Fruit fly (Drosophila melanogaster) whole organism, larva: ENCODE data around the gene RabX5.

Experiments
- noc ChIP-seq: fragments of 200-800 bp; sonication (Bioruptor generic); optimal IDR thresholded peaks from 3 replicates; lab custom pipeline; 2019; ENCODE audit warnings: missing biosample characterization, mild to moderate bottlenecking, missing genetic modification characterization, moderate library complexity

The RabX5 gene

dm6 chr3L:1667423-1667822 is 2.5 kb downstream of the RabX5 start:
- no peak for TF ChIP-seq noc (tag; lab: Kevin White, UChicago)

dm6 chr3L:1665544-1665943 is 4.4 kb downstream of the RabX5 start:
- TF ChIP-seq noc (tag; lab: Kevin White, UChicago): no peak

DNA sequence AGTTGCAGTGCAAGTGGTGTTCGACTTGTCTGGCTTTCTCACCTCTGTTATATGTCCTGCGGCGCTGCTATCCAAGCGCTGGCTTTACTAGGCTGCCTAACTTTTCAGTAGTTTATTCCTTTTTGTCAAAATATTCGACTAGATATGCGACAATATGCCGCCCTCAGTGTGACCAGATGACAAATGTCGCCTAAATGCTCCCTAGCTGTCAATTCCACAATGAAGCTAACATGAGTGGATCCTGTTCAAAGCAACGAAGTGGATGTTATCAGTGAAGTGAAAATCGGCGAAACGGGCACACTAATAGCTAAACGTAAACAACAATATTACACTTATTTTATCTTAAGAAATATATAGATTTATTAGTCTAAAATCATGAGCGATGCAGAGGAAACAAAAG is 5.0 kb downstream of the RabX5 start, which contains the start of the genes Srrm234 and CG7974:
Srrm234 (minus strand) TSS at position 189 of the 400 bp plus-strand sequence.
CG7974 (plus strand) TSS at position 263 of the 400 bp plus-strand sequence.
- TF ChIP-seq noc (tag; lab: Kevin White, UChicago): no peak

DNA sequence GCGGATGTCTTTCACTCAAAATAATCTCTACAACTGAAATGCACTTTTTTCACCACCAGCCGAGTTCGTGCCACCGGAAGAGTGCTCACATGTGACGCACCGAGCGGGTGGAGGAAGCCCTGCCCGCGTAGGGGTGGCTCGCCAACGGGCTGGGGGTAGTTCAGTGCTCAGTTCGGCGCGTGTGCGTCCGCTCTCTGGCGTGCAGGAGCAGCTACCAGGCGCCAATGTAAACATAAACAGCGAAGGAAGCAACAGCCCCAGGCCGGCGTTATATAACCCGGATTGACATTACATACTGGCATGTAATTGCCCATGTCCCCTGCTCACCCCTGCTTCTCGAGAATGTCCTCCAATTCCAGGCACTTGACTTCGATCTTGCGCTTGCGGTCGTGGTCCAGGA is 5.7 kb downstream of the RabX5 start:
- TF ChIP-seq noc (tag; lab: Kevin White, UChicago): no peak

DNA sequence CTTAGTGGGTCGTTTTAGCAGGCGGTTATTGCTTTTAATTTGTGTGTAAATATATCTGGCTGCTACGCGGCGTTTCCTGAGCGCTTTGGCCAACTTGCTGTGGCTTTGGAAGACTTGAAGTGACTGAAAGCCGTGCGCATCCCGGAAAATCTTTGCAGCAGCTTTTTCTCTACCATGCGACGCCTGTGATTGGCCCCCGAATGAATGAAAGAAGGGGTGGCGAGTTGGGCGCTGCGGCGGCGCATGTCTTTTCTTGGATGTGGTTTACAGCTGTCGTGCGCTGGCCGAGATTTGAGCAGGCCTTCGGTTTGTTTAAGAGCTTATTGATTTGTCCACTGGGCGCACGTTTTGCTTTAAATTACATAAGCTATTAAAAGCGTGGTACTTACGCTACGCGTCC is 6.4 kb downstream of the RabX5 start:
- TF ChIP-seq noc (tag; lab: Kevin White, UChicago): no peak

dm6 chr3L:1661738-1662370 is 8.1 kb downstream of the RabX5 start:
- TF ChIP-seq noc (tag; lab: Kevin White, UChicago): no peak

- TF ChIP-seq noc (tag; lab: Kevin White, UChicago): no peak
Measured at dm6 chr3L:1653752-1654151, 16.2 kb downstream of the RabX5 start.

DNA sequence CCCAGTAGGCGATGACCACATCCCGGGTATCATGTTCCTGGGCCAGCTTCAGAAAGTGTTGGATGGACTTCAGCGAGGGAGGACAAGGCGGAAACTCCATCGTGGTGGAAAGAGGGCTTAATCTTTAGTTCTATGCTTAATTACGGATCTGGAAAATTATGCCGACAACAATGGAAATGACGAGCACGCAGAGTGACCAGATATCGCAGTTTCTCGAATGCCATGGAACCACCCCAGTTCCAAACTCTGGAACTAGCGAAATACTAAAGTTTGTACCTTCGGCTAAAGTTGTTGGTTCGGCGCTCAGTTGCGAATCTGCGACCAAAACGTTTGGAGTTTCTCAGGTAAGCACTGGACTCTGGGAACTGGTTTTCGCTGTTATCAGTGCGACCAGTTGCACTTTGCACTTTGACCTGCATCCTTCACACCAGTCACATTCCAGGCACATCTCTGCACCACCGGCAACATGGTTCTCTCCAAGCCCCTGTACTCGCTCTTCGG is 17.2 kb downstream of the RabX5 start, which contains the start of the genes CG7970 and Vta1:
CG7970 (plus strand) TSS at position 51 of the 501 bp plus-strand sequence.
Vta1 (minus strand) TSS at position 201 of the 501 bp plus-strand sequence.
- no peak for TF ChIP-seq noc (tag; lab: Kevin White, UChicago)

dm6 chr3L:1649363-1649762 is 20.5 kb downstream of the RabX5 start:
- TF ChIP-seq noc (tag; lab: Kevin White, UChicago): no peak

DNA sequence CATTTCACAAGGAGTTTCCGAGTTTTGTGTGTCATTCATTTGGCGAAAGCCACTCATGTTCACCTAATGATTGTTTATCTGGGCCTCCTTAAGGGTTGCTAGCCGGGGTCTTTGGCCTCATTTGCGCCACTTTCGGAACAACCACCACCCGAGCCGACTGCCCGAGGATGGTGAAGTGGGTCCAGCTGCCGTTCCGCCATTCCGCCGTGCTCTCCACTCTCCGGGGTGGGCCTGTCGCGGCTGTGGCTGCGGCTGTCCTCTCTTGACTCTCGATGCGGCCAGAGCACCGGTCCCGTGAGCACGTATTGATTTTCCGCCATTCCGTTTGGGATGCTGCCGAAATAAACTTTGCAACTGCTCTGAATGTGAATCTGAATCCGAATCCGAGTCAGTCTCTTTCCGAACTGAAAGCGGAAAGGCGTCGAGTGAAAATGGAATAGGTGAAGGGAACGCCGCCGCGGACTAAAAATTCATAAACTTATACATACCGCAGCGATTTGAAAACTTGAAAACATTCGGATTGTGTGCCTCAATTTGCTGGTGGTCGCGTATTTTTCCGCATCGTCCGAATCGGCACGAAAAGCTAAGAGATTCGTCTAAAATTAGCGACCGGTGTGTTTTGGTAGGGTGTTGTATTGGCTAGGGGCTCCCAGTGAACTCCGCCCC is 21.1 kb downstream of the RabX5 start, which contains the start of gene CG13920:
CG13920 (plus strand) TSS at position 255 of the 666 bp plus-strand sequence.
- TF ChIP-seq noc (tag; lab: Kevin White, UChicago): no peak

dm6 chr3L:1647276-1647919 is 22.5 kb downstream of the RabX5 start, which contains the start of the genes CG17249 and Bro:
Gene CG17249, minus strand, starts transcription at chr3L:1647464.
Gene Bro, plus strand, starts transcription at chr3L:1647869.
- TF ChIP-seq noc (tag; lab: Kevin White, UChicago): no peak

- TF ChIP-seq noc (tag; lab: Kevin White, UChicago): peak; percentile 90
Measured at dm6 chr3L:1644920-1645567, 24.9 kb downstream of the RabX5 start, which contains the start of the genes alphaCOP and CG13919. Gene alphaCOP, minus strand, starts transcription at chr3L:1645199. Gene CG13919, plus strand, starts transcription at chr3L:1645467.

dm6 chr3L:1639185-1639812 is 30.6 kb downstream of the RabX5 start, which contains the start of the genes Mettl2 and Bgb:
Gene Mettl2, minus strand, starts transcription at chr3L:1639235.
Gene Bgb, plus strand, starts transcription at chr3L:1639711.
- no peak for TF ChIP-seq noc (tag; lab: Kevin White, UChicago)

dm6 chr3L:1637652-1638051 is 32.3 kb downstream of the RabX5 start, which contains the start of gene nSyb:
Gene nSyb, minus strand, starts transcription at chr3L:1637752.
- TF ChIP-seq noc (tag; lab: Kevin White, UChicago): no peak
